Worm (Caenorhabditis elegans): ENCODE results near the gene odr-8.
"Not testable (repeated sequence)": the region's sequence is repeated elsewhere in the genome, so short reads cannot be mapped to it uniquely, and the experiment has no call there.

ce11 chrIV:6594871-6595270 lies 12.4 kb upstream of the odr-8 start, which contains the start of gene nspb-3:
- TF ChIP-seq aly-2 (tag; optimal IDR thresholded peaks at IDR 0.05); nhr-76 (tag; optimal IDR thresholded peaks at IDR 0.05); unc-98 (GFP tag; IDR thresholded peaks at IDR 0.05); sptf-1 (tag; optimal IDR thresholded peaks at IDR 0.05); zag-1 (tag; optimal IDR thresholded peaks at IDR 0.05); skn-1 (tag; optimal IDR thresholded peaks at IDR 0.05); nhr-47 (tag; optimal IDR thresholded peaks at IDR 0.05); pag-3 (tag; optimal IDR thresholded peaks at IDR 0.05; ENCODE audit: borderline replicate concordance, insufficient read depth); snpc-4 (tag; optimal IDR thresholded peaks at IDR 0.05); lin-13 (GFP tag; optimal IDR thresholded peaks at IDR 0.05); unc-62 (GFP tag; optimal IDR thresholded peaks at IDR 0.05): not testable (repeated sequence)
